Worm (Caenorhabditis elegans): ENCODE results near the gene ZC404.1.

- TF ChIP-seq snpc-4 (GFP tag; optimal IDR thresholded peaks at IDR 0.05) (no peak), snpc-4 (tag; optimal IDR thresholded peaks at IDR 0.05) (no peak), ztf-26 (tag; optimal IDR thresholded peaks at IDR 0.05) (no peak), egl-44 (GFP tag; IDR thresholded peaks at IDR 0.05) (no peak), Y53F4B.3 (GFP tag; IDR thresholded peaks at IDR 0.05) (no peak), mel-28 (tag; optimal IDR thresholded peaks at IDR 0.05; ENCODE audit: borderline replicate concordance) (no peak), F55B11.4 (tag; optimal IDR thresholded peaks at IDR 0.05; ENCODE audit: borderline replicate concordance, insufficient read depth) (no peak), Y79H2A.3 (GFP tag; conservative IDR thresholded peaks at IDR 0.05) (no peak), aptf-3 (GFP tag; IDR thresholded peaks at IDR 0.05) (no peak), T07F8.4 (tag; optimal IDR thresholded peaks at IDR 0.05) (no peak), mcd-1 (GFP tag; IDR thresholded peaks at IDR 0.05) (no peak), ama-1 (optimal IDR thresholded peaks at IDR 0.05) (no peak), ama-1 (GFP tag; optimal IDR thresholded peaks at IDR 0.05) (no peak)
These were observed 16.1 kb downstream of the ZC404.1 start for ce11 chrV:6810091-6810490.

All from whole organism, young adult.